Worm (Caenorhabditis elegans) whole organism, L2 larva: ENCODE measurements around the gene ZK930.2.
A peak's percentile ranks its signal among the peaks of the same experiment; 100 is the strongest.

Experiments used
- C34F6.9 ChIP-seq: fragments of 150-350 bp; optimal IDR thresholded peaks from 2 replicates; lab custom pipeline; 2014; ENCODE audit warnings: missing biosample characterization, missing genetic modification characterization
- Y55F3AM.14 ChIP-seq: fragments of 200-800 bp; sonication (Bioruptor generic); optimal IDR thresholded peaks from 2 replicates; lab custom pipeline; 2018; ENCODE audit warnings: mild to moderate bottlenecking, missing genetic modification characterization, missing compliant biosample characterization
- alr-1 ChIP-seq: fragments of 150-350 bp; optimal IDR thresholded peaks from 2 replicates; lab custom pipeline; 2014; ENCODE audit warnings: missing biosample characterization, missing genetic modification characterization
- aly-2 ChIP-seq: fragments of 150-350 bp; optimal IDR thresholded peaks from 2 replicates; lab custom pipeline; 2014; ENCODE audit warnings: missing biosample characterization, missing genetic modification characterization
- ama-1 ChIP-seq: fragments of 150-350 bp; optimal IDR thresholded peaks from 2 replicates; lab custom pipeline; 2018; ENCODE audit warnings: inconsistent platforms
- blmp-1 ChIP-seq: sonication (generic microtip); optimal IDR thresholded peaks from 2 replicates; lab custom pipeline; 2017; ENCODE audit warnings: missing genetic modification characterization, mild to moderate bottlenecking, missing compliant biosample characterization, antibody characterized with exemption, moderate library complexity; ENCODE audit not compliant: insufficient read depth
- ceh-16 ChIP-seq: fragments of 150-350 bp; optimal IDR thresholded peaks from 2 replicates; lab custom pipeline; 2014; ENCODE audit warnings: missing biosample characterization, missing genetic modification characterization
- crh-2 ChIP-seq: sonication (generic microtip); optimal IDR thresholded peaks from 2 replicates; lab custom pipeline; 2017; ENCODE audit warnings: missing biosample characterization, missing genetic modification characterization
- egl-27 ChIP-seq: sonication (generic microtip); optimal IDR thresholded peaks from 3 replicates; lab custom pipeline; 2017; ENCODE audit warnings: missing biosample characterization, missing genetic modification reagents, missing genetic modification characterization
- gmeb-1 ChIP-seq: fragments of 150-350 bp; optimal IDR thresholded peaks from 2 replicates; lab custom pipeline; 2014; ENCODE audit warnings: missing biosample characterization, missing genetic modification characterization
- lin-11 ChIP-seq: fragments of 150-350 bp; sonication (generic microtip); optimal IDR thresholded peaks from 2 replicates; lab custom pipeline; 2014; ENCODE audit warnings: missing biosample characterization, missing genetic modification characterization, inconsistent platforms, mixed read lengths
- lin-13 ChIP-seq: fragments of 150-350 bp; optimal IDR thresholded peaks from 2 replicates; lab custom pipeline; 2014; ENCODE audit warnings: missing biosample characterization, missing genetic modification reagents, missing genetic modification characterization
- lin-39 ChIP-seq: fragments of 150-350 bp; optimal IDR thresholded peaks from 2 replicates; lab custom pipeline; 2014; ENCODE audit warnings: missing biosample characterization, missing genetic modification reagents, missing genetic modification characterization
- mdl-1 ChIP-seq, 2 experiments: fragments of 150-350 bp in 1 of 2; sonication (generic microtip) in 1 of 2; optimal IDR thresholded peaks; 2 replicates each; lab custom pipeline; 2017; ENCODE audit warnings: missing biosample characterization in 2 of 2, missing genetic modification characterization in 2 of 2
- nhr-11 ChIP-seq: fragments of 150-350 bp; optimal IDR thresholded peaks from 2 replicates; lab custom pipeline; 2014; ENCODE audit warnings: missing biosample characterization, missing genetic modification characterization
- nhr-12 ChIP-seq: fragments of 150-350 bp; optimal IDR thresholded peaks from 2 replicates; lab custom pipeline; 2014; ENCODE audit warnings: missing biosample characterization, missing genetic modification characterization
- nhr-21 ChIP-seq: fragments of 150-350 bp; optimal IDR thresholded peaks from 2 replicates; lab custom pipeline; 2014; ENCODE audit warnings: missing biosample characterization, missing genetic modification characterization
- nhr-23 ChIP-seq: fragments of 150-350 bp; optimal IDR thresholded peaks from 2 replicates; lab custom pipeline; 2014; ENCODE audit warnings: missing biosample characterization, missing genetic modification reagents, missing genetic modification characterization
- nhr-237 ChIP-seq: fragments of 150-350 bp; optimal IDR thresholded peaks from 2 replicates; lab custom pipeline; 2014; ENCODE audit warnings: missing biosample characterization, missing genetic modification characterization
- nhr-25 ChIP-seq: fragments of 150-350 bp; sonication (generic microtip); optimal IDR thresholded peaks from 3 replicates; lab custom pipeline; 2014; ENCODE audit warnings: missing biosample characterization, missing genetic modification characterization
- nhr-6 ChIP-seq: fragments of 150-350 bp; optimal IDR thresholded peaks from 2 replicates; lab custom pipeline; 2014; ENCODE audit warnings: missing biosample characterization, missing genetic modification characterization
- nhr-77 ChIP-seq: fragments of 150-350 bp; optimal IDR thresholded peaks from 2 replicates; lab custom pipeline; 2014; ENCODE audit warnings: missing biosample characterization, missing genetic modification characterization
- peb-1 ChIP-seq: fragments of 150-350 bp; optimal IDR thresholded peaks from 2 replicates; lab custom pipeline; 2014; ENCODE audit warnings: missing biosample characterization, missing genetic modification characterization
- sem-4 ChIP-seq: fragments of 150-350 bp; optimal IDR thresholded peaks from 2 replicates; lab custom pipeline; 2014; ENCODE audit warnings: missing biosample characterization, missing genetic modification reagents, missing genetic modification characterization
- skn-1 ChIP-seq: sonication (generic microtip); optimal IDR thresholded peaks from 2 replicates; lab custom pipeline; 2017; ENCODE audit warnings: missing biosample characterization, missing genetic modification characterization
- sma-3 ChIP-seq: sonication (generic microtip); optimal IDR thresholded peaks from 2 replicates; lab custom pipeline; 2016; ENCODE audit warnings: missing genetic modification reagents, missing genetic modification characterization, missing compliant biosample characterization
- sma-9 ChIP-seq, 2 experiments: fragments of 150-350 bp in 1 of 2; sonication (generic microtip) in 1 of 2; optimal IDR thresholded peaks; 2 replicates each; lab custom pipeline; 2014 to 2016; ENCODE audit warnings: missing genetic modification characterization in 2 of 2, mild to moderate bottlenecking in 1 of 2, missing biosample characterization in 1 of 2, missing compliant biosample characterization in 1 of 2, missing genetic modification reagents in 1 of 2, moderate library complexity in 1 of 2
- snpc-4 ChIP-seq: fragments of 150-350 bp; optimal IDR thresholded peaks from 2 replicates; lab custom pipeline; 2014; ENCODE audit warnings: missing biosample characterization, missing genetic modification characterization
- unc-55 ChIP-seq: fragments of 150-350 bp; sonication (generic microtip); optimal IDR thresholded peaks from 3 replicates; lab custom pipeline; 2014; ENCODE audit warnings: missing biosample characterization, missing genetic modification reagents, missing genetic modification characterization
- unc-62 ChIP-seq: fragments of 150-350 bp; optimal IDR thresholded peaks from 2 replicates; lab custom pipeline; 2014; ENCODE audit warnings: missing biosample characterization, missing genetic modification reagents, missing genetic modification characterization
- zag-1 ChIP-seq: fragments of 150-350 bp; optimal IDR thresholded peaks from 2 replicates; lab custom pipeline; 2014; ENCODE audit warnings: missing biosample characterization, missing genetic modification characterization
- ztf-11 ChIP-seq: sonication (generic microtip); optimal IDR thresholded peaks from 2 replicates; lab custom pipeline; 2017; ENCODE audit warnings: missing biosample characterization, missing genetic modification characterization

The ZK930.2 gene

ce11 chrII:11844984-11845383 lies 48.2 kb downstream of the ZK930.2 start:
- TF ChIP-seq nhr-21 (tag; lab: Kevin White, UChicago) (no peak), unc-55 (no peak), aly-2 (tag; lab: Kevin White, UChicago) (no peak), gmeb-1 (tag; lab: Kevin White, UChicago) (no peak), sma-9 (GFP tag; optimal IDR thresholded peaks at IDR 0.05; lab: Kevin White, UChicago) (no peak), sma-9 (tag; optimal IDR thresholded peaks at IDR 0.05; lab: Kevin White, UChicago) (no peak), lin-13 (GFP tag; lab: Kevin White, UChicago) (no peak), mdl-1 (tag; optimal IDR thresholded peaks at IDR 0.05; lab: Kevin White, UChicago) (no peak)
- TF ChIP-seq, all 48 proteins: peak for 0

DNA sequence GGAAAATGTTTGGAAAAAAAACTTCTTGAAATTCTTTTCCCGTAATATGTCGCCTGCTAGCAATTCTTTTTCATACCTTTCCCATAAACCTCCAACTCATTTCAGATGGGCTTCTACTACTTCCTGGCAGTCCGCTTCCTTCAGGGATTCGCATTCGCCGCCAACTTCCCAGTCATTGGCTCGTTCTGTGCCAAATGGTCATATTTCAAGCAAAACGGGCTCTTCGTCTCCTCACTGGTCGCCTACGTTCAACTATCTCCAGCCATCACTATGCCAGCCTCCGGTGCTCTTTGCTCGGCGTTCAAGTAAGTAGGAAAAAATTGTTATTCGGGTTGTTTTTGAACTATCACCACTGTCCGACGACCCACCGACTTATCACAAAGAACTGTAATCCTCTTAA lies 49.2 kb downstream of the ZK930.2 start:
- TF ChIP-seq egl-27 (tag; lab: Kevin White, UChicago): no peak
- no peak for TF ChIP-seq nhr-23 (tag; lab: Kevin White, UChicago)
- TF ChIP-seq sma-9 (GFP tag; optimal IDR thresholded peaks at IDR 0.05; lab: Kevin White, UChicago): no peak
- no peak for TF ChIP-seq sma-9 (tag; optimal IDR thresholded peaks at IDR 0.05; lab: Kevin White, UChicago)
- TF ChIP-seq alr-1 (tag; lab: Kevin White, UChicago): no peak
- no peak for TF ChIP-seq nhr-6 (tag; lab: Kevin White, UChicago)
- no peak for TF ChIP-seq nhr-237 (tag; lab: Kevin White, UChicago)
- no peak for TF ChIP-seq nhr-11 (tag; lab: Kevin White, UChicago)

DNA sequence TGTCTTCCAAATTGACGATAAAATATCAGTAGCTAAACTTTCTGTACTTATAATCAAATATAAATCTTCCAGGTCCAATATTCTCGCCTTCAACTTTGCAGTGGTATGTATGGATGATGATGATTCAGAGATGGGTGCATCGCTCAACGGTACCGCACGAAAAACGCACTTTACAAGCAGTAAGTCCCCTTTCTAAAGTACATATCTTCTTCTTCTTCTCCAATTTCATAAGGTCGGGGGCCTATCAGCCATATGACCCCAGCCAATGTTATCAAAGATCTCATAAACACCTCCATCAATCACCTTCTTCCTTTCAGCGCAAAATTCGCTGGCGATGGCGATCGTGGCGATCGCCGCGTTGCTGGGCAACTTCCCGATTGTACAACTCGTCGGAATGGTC lies 49.8 kb downstream of the ZK930.2 start:
- TF ChIP-seq ama-1 (lab: Kevin White, UChicago) (peak; percentile 45), nhr-21 (tag; lab: Kevin White, UChicago) (peak; percentile 71), alr-1 (tag; lab: Kevin White, UChicago) (no peak), sma-3 (GFP tag; lab: Kevin White, UChicago) (peak; percentile 35), sma-9 (GFP tag; optimal IDR thresholded peaks at IDR 0.05; lab: Kevin White, UChicago) (peak; percentile 74), sma-9 (tag; optimal IDR thresholded peaks at IDR 0.05; lab: Kevin White, UChicago) (no peak)

DNA sequence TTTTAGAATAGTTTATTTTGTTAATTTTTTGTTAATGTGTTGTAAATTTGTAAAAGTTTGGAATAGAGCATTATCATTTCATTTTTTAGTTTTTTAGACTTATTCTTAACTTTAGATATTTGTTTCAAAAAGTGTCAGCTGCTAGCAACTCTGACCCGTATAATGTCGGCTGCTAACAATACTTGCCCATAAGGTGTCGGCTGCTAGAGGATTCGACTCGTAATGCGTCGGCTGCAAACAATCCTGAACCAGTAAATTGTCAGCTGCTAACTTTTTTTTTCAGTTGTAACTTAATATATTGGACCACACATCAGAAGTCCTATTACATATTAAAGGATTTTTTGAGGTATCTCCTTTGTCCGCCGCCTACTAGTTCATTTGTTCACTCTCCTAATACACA lies 50.5 kb downstream of the ZK930.2 start:
- no peak for TF ChIP-seq nhr-77 (tag; lab: Kevin White, UChicago)
- no peak for TF ChIP-seq nhr-21 (tag; lab: Kevin White, UChicago)
- TF ChIP-seq crh-2: no peak
- TF ChIP-seq nhr-12 (tag; lab: Kevin White, UChicago): no peak
- TF ChIP-seq zag-1 (tag; lab: Kevin White, UChicago): no peak
- no peak for TF ChIP-seq lin-39 (tag; lab: Kevin White, UChicago)
- no peak for TF ChIP-seq Y55F3AM.14 (GFP tag; lab: Kevin White, UChicago)

- TF ChIP-seq ama-1 (lab: Kevin White, UChicago) (no peak), nhr-77 (tag; lab: Kevin White, UChicago) (no peak), unc-62 (GFP tag; lab: Kevin White, UChicago) (no peak), C34F6.9 (tag; lab: Kevin White, UChicago) (no peak), sem-4 (tag; lab: Kevin White, UChicago) (no peak), skn-1 (tag; lab: Kevin White, UChicago) (no peak), nhr-25 (tag; lab: Kevin White, UChicago) (peak; percentile 16), lin-11 (no peak), egl-27 (tag; lab: Kevin White, UChicago) (no peak), Y55F3AM.14 (GFP tag; lab: Kevin White, UChicago) (no peak), ceh-16 (no peak), blmp-1 (tag; lab: Kevin White, UChicago) (peak; percentile 3), peb-1 (tag; lab: Kevin White, UChicago) (no peak)
These were observed 50.9 kb downstream of the ZK930.2 start, which contains the start of gene T27D12.1 for ce11 chrII:11842317-11842716. Gene T27D12.1 (plus strand): TSS chrII:11842617.

- TF ChIP-seq snpc-4: peak; percentile 57
- TF ChIP-seq sma-3 (GFP tag; lab: Kevin White, UChicago): peak; percentile 55
- peak; percentile 28 for TF ChIP-seq nhr-21 (tag; lab: Kevin White, UChicago)
- no peak for TF ChIP-seq ztf-11
These were observed 51.6 kb downstream of the ZK930.2 start for ce11 chrII:11841653-11842052.
